Worm (Caenorhabditis elegans) whole organism, mixed stage, embryonic: ENCODE measurements around the gene rbm-26.

Source experiments
- M03D4.4 ChIP-seq: sonication (generic microtip); optimal IDR thresholded peaks from 2 replicates; lab custom pipeline; 2017; ENCODE audit warnings: mild to moderate bottlenecking, missing genetic modification characterization, missing compliant biosample characterization
- bed-3 ChIP-seq: fragments of 200-800 bp; sonication (Bioruptor generic); optimal IDR thresholded peaks from 3 replicates; lab custom pipeline; 2018; ENCODE audit warnings: mild to moderate bottlenecking, missing genetic modification characterization, moderate library complexity, missing compliant biosample characterization
- blmp-1 ChIP-seq: fragments of 150-350 bp; optimal IDR thresholded peaks from 2 replicates; lab custom pipeline; 2014; ENCODE audit warnings: missing biosample characterization, missing genetic modification characterization
- ceh-39 ChIP-seq: fragments of 150-350 bp; optimal IDR thresholded peaks from 2 replicates; lab custom pipeline; 2014; ENCODE audit warnings: missing biosample characterization, missing genetic modification characterization
- ceh-83 ChIP-seq: fragments of 200-800 bp; sonication (Bioruptor generic); optimal IDR thresholded peaks from 2 replicates; lab custom pipeline; 2018; ENCODE audit warnings: mild to moderate bottlenecking, missing genetic modification characterization, missing compliant biosample characterization
- ces-1 ChIP-seq: fragments of 150-350 bp; optimal IDR thresholded peaks from 2 replicates; lab custom pipeline; 2014; ENCODE audit warnings: missing biosample characterization, missing genetic modification reagents, missing genetic modification characterization
- cnd-1 ChIP-seq: fragments of 200-800 bp; sonication (Bioruptor generic); optimal IDR thresholded peaks from 2 replicates; lab custom pipeline; 2018; ENCODE audit warnings: mild to moderate bottlenecking, missing genetic modification characterization, missing compliant biosample characterization
- drap-1 ChIP-seq: fragments of 200-800 bp; sonication (Bioruptor generic); optimal IDR thresholded peaks from 3 replicates; lab custom pipeline; 2018; ENCODE audit warnings: mild to moderate bottlenecking, missing genetic modification characterization, missing compliant biosample characterization
- elt-1 ChIP-seq: sonication (generic microtip); optimal IDR thresholded peaks from 2 replicates; lab custom pipeline; 2017; ENCODE audit warnings: missing genetic modification characterization, mild to moderate bottlenecking, missing compliant biosample characterization, antibody characterized with exemption, moderate library complexity, borderline replicate concordance; ENCODE audit not compliant: insufficient read depth
- elt-3 ChIP-seq: fragments of 150-350 bp; optimal IDR thresholded peaks from 2 replicates; lab custom pipeline; 2014; ENCODE audit warnings: missing biosample characterization, missing genetic modification characterization
- flh-1 ChIP-seq: fragments of 200-800 bp; sonication (Bioruptor generic); optimal IDR thresholded peaks from 2 replicates; lab custom pipeline; 2018; ENCODE audit warnings: mild to moderate bottlenecking, missing genetic modification characterization, moderate library complexity, missing compliant biosample characterization
- ham-2 ChIP-seq: fragments of 200-800 bp; sonication (Bioruptor generic); optimal IDR thresholded peaks from 2 replicates; lab custom pipeline; 2018; ENCODE audit warnings: mild to moderate bottlenecking, missing genetic modification characterization, missing compliant biosample characterization
- hlh-1 ChIP-seq: fragments of 150-350 bp; optimal IDR thresholded peaks from 2 replicates; lab custom pipeline; 2014; ENCODE audit warnings: missing biosample characterization, missing genetic modification reagents, missing genetic modification characterization
- lin-13 ChIP-seq: fragments of 150-350 bp; optimal IDR thresholded peaks from 2 replicates; lab custom pipeline; 2014; ENCODE audit warnings: missing biosample characterization, missing genetic modification characterization
- lin-32 ChIP-seq: fragments of 200-800 bp; sonication (Bioruptor generic); optimal IDR thresholded peaks from 2 replicates; lab custom pipeline; 2018; ENCODE audit warnings: mild to moderate bottlenecking, missing genetic modification characterization, missing compliant biosample characterization
- lsy-2 ChIP-seq: fragments of 150-350 bp; optimal IDR thresholded peaks from 2 replicates; lab custom pipeline; 2014; ENCODE audit warnings: missing biosample characterization, missing genetic modification characterization
- mab-5 ChIP-seq: fragments of 150-350 bp; optimal IDR thresholded peaks from 2 replicates; lab custom pipeline; 2014; ENCODE audit warnings: missing biosample characterization, missing genetic modification characterization
- mep-1 ChIP-seq: fragments of 150-350 bp; optimal IDR thresholded peaks from 2 replicates; lab custom pipeline; 2017; ENCODE audit warnings: missing biosample characterization, missing genetic modification reagents, missing genetic modification characterization, inconsistent platforms
- mls-2 ChIP-seq: sonication (generic microtip); optimal IDR thresholded peaks from 2 replicates; lab custom pipeline; 2016; ENCODE audit warnings: mild to moderate bottlenecking, missing genetic modification characterization, moderate library complexity, missing compliant biosample characterization
- nhr-12 ChIP-seq: fragments of 150-350 bp; optimal IDR thresholded peaks from 2 replicates; lab custom pipeline; 2014; ENCODE audit warnings: missing biosample characterization, missing genetic modification characterization
- nhr-2 ChIP-seq: fragments of 150-350 bp; optimal IDR thresholded peaks from 2 replicates; lab custom pipeline; 2014; ENCODE audit warnings: missing biosample characterization, missing genetic modification characterization
- nhr-237 ChIP-seq: fragments of 150-350 bp; optimal IDR thresholded peaks from 2 replicates; lab custom pipeline; 2014; ENCODE audit warnings: missing biosample characterization, missing genetic modification characterization
- nhr-28 ChIP-seq: fragments of 150-350 bp; optimal IDR thresholded peaks from 2 replicates; lab custom pipeline; 2014; ENCODE audit warnings: missing biosample characterization, missing genetic modification characterization
- nhr-76 ChIP-seq: sonication (generic microtip); optimal IDR thresholded peaks from 2 replicates; lab custom pipeline; 2017; ENCODE audit warnings: missing biosample characterization, missing genetic modification characterization
- pha-4 ChIP-seq: fragments of 150-350 bp; optimal IDR thresholded peaks from 2 replicates; lab custom pipeline; 2018; ENCODE audit warnings: missing biosample characterization, missing genetic modification reagents, missing genetic modification characterization
- sem-2 ChIP-seq: fragments of 200-800 bp; sonication (Bioruptor generic); optimal IDR thresholded peaks from 2 replicates; lab custom pipeline; 2018; ENCODE audit warnings: mild to moderate bottlenecking, missing genetic modification characterization, missing compliant biosample characterization
- snpc-4 ChIP-seq: fragments of 150-350 bp; optimal IDR thresholded peaks from 2 replicates; lab custom pipeline; 2014; ENCODE audit warnings: missing biosample characterization, missing genetic modification characterization
- sptf-1 ChIP-seq: sonication (generic microtip); optimal IDR thresholded peaks from 2 replicates; lab custom pipeline; 2017; ENCODE audit warnings: mild to moderate bottlenecking, missing genetic modification characterization, moderate library complexity, missing compliant biosample characterization
- tbx-8 ChIP-seq: fragments of 200-800 bp; sonication (Bioruptor generic); optimal IDR thresholded peaks from 2 replicates; lab custom pipeline; 2018; ENCODE audit warnings: mild to moderate bottlenecking, missing genetic modification characterization, moderate library complexity, missing compliant biosample characterization
- unc-120 ChIP-seq: sonication (generic microtip); optimal IDR thresholded peaks from 2 replicates; lab custom pipeline; 2017; ENCODE audit warnings: missing genetic modification characterization, missing compliant biosample characterization; ENCODE audit not compliant: poor library complexity, severe bottlenecking
- unc-39 ChIP-seq: fragments of 150-350 bp; optimal IDR thresholded peaks from 2 replicates; lab custom pipeline; 2014; ENCODE audit warnings: missing biosample characterization, missing genetic modification characterization
- unc-62 ChIP-seq: fragments of 150-350 bp; optimal IDR thresholded peaks from 2 replicates; lab custom pipeline; 2014; ENCODE audit warnings: missing biosample characterization, missing genetic modification reagents, missing genetic modification characterization
- zip-8 ChIP-seq: fragments of 150-350 bp; optimal IDR thresholded peaks from 2 replicates; lab custom pipeline; 2014; ENCODE audit warnings: missing biosample characterization, missing genetic modification characterization
- ztf-11 ChIP-seq: fragments of 150-350 bp; optimal IDR thresholded peaks from 2 replicates; lab custom pipeline; 2014; ENCODE audit warnings: missing biosample characterization, missing genetic modification characterization

The rbm-26 gene

DNA sequence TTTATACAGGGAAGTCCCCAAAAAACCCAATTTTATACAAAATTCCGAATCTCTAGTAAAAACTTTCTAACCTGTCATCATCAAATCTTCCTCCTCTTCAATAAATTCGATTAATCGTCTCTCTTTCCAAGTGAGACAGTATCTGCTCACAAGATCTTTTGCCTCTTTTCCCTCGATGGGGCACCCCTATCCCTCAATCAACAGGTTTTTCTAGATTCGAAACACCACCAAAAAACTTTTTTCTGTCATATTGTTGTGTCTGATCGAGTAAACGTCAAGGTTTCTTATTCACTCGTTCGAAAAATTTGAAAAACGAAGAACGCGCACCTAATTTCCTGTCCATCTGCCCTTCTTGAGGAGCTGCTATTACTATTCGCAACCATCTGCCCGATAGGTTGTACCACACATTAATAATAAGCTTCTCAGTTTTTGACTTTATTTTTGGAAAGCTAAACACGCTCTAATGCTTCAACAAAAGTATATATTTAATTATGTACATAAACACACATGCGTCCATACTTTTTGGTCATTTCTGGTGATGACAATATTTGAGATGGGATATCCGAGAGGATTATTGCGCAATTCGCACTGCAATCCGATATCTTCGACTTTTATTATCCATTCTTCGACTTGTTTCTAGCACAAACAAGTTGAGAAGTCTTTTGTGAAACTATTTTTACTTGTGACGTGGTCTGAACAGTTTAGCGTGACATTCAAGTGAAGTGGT lies 7.9 kb downstream of the rbm-26 start:
- TF ChIP-seq sem-2 (no peak), unc-120 (tag; lab: Kevin White, UChicago) (no peak), nhr-2 (tag; lab: Kevin White, UChicago) (peak; percentile 54), zip-8 (tag; lab: Kevin White, UChicago) (peak; percentile 90), lsy-2 (tag; lab: Kevin White, UChicago) (no peak), mls-2 (tag; lab: Kevin White, UChicago) (no peak), elt-3 (no peak), nhr-28 (no peak), snpc-4 (tag; lab: Kevin White, UChicago) (no peak), nhr-237 (no peak), pha-4 (tag; lab: Kevin White, UChicago) (no peak), lin-32 (peak; percentile 3), unc-62 (no peak), mep-1 (no peak), cnd-1 (tag; lab: Kevin White, UChicago) (peak; percentile 3), hlh-1 (tag; lab: Kevin White, UChicago) (no peak), ceh-83 (GFP tag; lab: Kevin White, UChicago) (no peak), mab-5 (tag; lab: Kevin White, UChicago) (no peak), nhr-76 (tag; lab: Kevin White, UChicago) (no peak), drap-1 (GFP tag; lab: Kevin White, UChicago) (no peak), nhr-12 (tag; lab: Kevin White, UChicago) (no peak), elt-1 (no peak), unc-39 (no peak), ztf-11 (no peak), sptf-1 (tag; lab: Kevin White, UChicago) (no peak), M03D4.4 (tag; lab: Kevin White, UChicago) (no peak), ceh-39 (tag; lab: Kevin White, UChicago) (no peak), bed-3 (GFP tag; lab: Kevin White, UChicago) (no peak), ces-1 (GFP tag; lab: Kevin White, UChicago) (peak; percentile 42), ham-2 (GFP tag; lab: Kevin White, UChicago) (no peak), tbx-8 (GFP tag; lab: Kevin White, UChicago) (no peak), lin-13 (no peak)

ce11 chrIII:5719832-5720194 lies 8.5 kb downstream of the rbm-26 start:
- TF ChIP-seq bed-3 (GFP tag; lab: Kevin White, UChicago) (no peak), blmp-1 (tag; lab: Kevin White, UChicago) (no peak), unc-62 (no peak), lin-13 (no peak), cnd-1 (tag; lab: Kevin White, UChicago) (no peak), unc-120 (tag; lab: Kevin White, UChicago) (no peak), snpc-4 (tag; lab: Kevin White, UChicago) (no peak)

- TF ChIP-seq lin-13 (no peak), mep-1 (no peak), ztf-11 (peak; percentile 0), tbx-8 (GFP tag; lab: Kevin White, UChicago) (no peak), hlh-1 (tag; lab: Kevin White, UChicago) (peak; percentile 15), nhr-2 (tag; lab: Kevin White, UChicago) (peak; percentile 59), sem-2 (no peak), unc-120 (tag; lab: Kevin White, UChicago) (no peak), ces-1 (GFP tag; lab: Kevin White, UChicago) (peak; percentile 99), cnd-1 (tag; lab: Kevin White, UChicago) (peak; percentile 37), lin-32 (peak; percentile 73), flh-1 (GFP tag; lab: Kevin White, UChicago) (no peak), zip-8 (tag; lab: Kevin White, UChicago) (peak; percentile 41), M03D4.4 (tag; lab: Kevin White, UChicago) (peak; percentile 15)
Measured at ce11 chrIII:5720266-5721019, 9.1 kb downstream of the rbm-26 start.
